Worm (Caenorhabditis elegans): ENCODE measurements around the gene F11C1.7.

F11C1.7 gene

DNA sequence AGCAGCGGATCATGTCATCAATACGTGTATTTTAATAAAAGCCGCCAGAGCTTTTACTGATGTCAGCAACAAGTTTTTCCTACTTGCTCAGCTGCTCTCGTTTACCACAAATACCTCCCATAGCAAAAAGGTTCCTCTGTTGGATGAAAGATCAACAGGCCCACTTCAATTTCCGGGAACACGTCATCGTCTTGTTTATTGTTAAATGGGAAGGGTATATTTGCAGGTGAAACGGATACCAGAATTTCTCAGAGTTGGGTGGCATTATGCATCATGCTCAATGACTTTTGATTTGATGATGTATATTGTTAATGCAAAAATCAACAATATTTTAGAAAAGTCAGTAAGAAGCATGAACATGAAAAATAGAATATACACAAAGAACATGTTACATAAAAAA lies 38.0 kb upstream of the F11C1.7 start (continued):
- TF ChIP-seq K12H6.12 (tag; optimal IDR thresholded peaks at IDR 0.05), result no peak

DNA sequence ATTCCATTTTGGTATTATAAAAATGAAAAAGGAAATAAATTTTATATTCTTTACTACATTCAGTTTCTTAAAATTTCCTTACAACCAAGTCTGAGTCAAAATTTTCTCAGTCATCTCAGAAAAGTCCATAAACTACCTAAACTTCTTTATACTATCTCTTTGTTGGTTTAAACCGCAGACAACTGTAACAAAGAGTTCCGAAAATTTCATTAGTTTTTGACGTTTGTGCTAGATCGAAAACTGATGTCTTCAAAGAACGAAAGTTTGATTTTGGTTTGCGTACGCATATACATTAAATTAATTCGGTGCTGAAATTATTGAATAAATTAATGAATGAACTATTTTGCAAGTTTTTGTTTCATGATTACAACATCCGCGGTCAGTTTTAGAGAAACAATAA lies 30.2 kb upstream of the F11C1.7 start:
- TF ChIP-seq ztf-22 (GFP tag; optimal IDR thresholded peaks at IDR 0.05) (no peak), F39B2.1 (GFP tag; IDR thresholded peaks at IDR 0.05) (no peak), ceh-79 (tag; optimal IDR thresholded peaks at IDR 0.05) (no peak), snpc-1.3 (tag; optimal IDR thresholded peaks at IDR 0.05; ENCODE audit: insufficient read depth) (no peak), hmg-1.2 (GFP tag; IDR thresholded peaks at IDR 0.05) (no peak), F49E8.2 (tag; optimal IDR thresholded peaks at IDR 0.05; ENCODE audit: insufficient read depth) (no peak), repo-1 (tag; optimal IDR thresholded peaks at IDR 0.05) (no peak), tbx-9 (tag; optimal IDR thresholded peaks at IDR 0.05; ENCODE audit: borderline replicate concordance) (no peak), dox-1 (GFP tag; IDR thresholded peaks at IDR 0.05) (no peak), zim-3 (tag; optimal IDR thresholded peaks at IDR 0.05) (no peak), egl-44 (GFP tag; IDR thresholded peaks at IDR 0.05) (no peak), Y53G8AR.9 (GFP tag; conservative IDR thresholded peaks at IDR 0.05) (no peak), F23B12.7 (tag; optimal IDR thresholded peaks at IDR 0.05; ENCODE audit: insufficient read depth) (no peak), cebp-1 (GFP tag; IDR thresholded peaks at IDR 0.05) (no peak), cebp-1 (tag; optimal IDR thresholded peaks at IDR 0.05) (no peak), pbrm-1 (GFP tag; IDR thresholded peaks at IDR 0.05) (no peak), hlh-26 (GFP tag; conservative IDR thresholded peaks at IDR 0.05) (no peak), akir-1 (GFP tag; optimal IDR thresholded peaks at IDR 0.05) (no peak), fkh-3 (tag; optimal IDR thresholded peaks at IDR 0.05) (no peak), Y95B8A.8 (GFP tag; IDR thresholded peaks at IDR 0.05) (no peak), nhr-179 (tag; optimal IDR thresholded peaks at IDR 0.05) (no peak)

DNA sequence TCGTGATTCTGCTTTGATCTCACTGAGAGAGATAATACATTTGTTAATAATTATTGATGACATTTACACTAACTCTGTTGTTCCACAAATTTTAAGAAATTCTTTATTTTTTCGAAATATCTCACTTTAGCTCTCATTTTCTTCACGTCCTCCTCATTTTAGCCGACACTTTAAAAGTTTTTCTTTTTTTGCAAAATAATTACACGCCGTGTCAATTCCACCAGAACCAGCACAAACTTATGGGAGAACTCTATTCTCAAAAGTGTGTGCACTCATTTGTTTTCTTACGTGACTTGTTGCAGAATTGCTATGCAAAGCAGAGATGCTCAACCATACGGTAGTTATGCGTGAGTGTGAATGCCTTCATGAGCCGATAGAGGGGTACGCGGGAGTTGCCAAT lies 24.0 kb upstream of the F11C1.7 start, which contains the start of gene frpr-2:
Gene frpr-2, plus strand, starts transcription at position 301 of the 400 bp plus-strand sequence.
- no peak for TF ChIP-seq lin-35 (GFP tag; optimal IDR thresholded peaks at IDR 0.05)
- no peak for TF ChIP-seq zfh-2 (GFP tag; conservative IDR thresholded peaks at IDR 0.05)
- no peak for TF ChIP-seq snpc-1.3 (tag; optimal IDR thresholded peaks at IDR 0.05; ENCODE audit: insufficient read depth)
- TF ChIP-seq sea-2 (GFP tag; IDR thresholded peaks at IDR 0.05), result no peak
- TF ChIP-seq nhr-80 (tag; optimal IDR thresholded peaks at IDR 0.05), result no peak
- TF ChIP-seq K11D2.4 (GFP tag; IDR thresholded peaks at IDR 0.05), result no peak
- no peak for TF ChIP-seq hsf-1 (GFP tag; IDR thresholded peaks at IDR 0.05)
- TF ChIP-seq egrh-3 (GFP tag; IDR thresholded peaks at IDR 0.05), result no peak
- TF ChIP-seq ceh-100 (GFP tag; IDR thresholded peaks at IDR 0.05), result no peak
- no peak for TF ChIP-seq aptf-2 (GFP tag; conservative IDR thresholded peaks at IDR 0.05)
- TF ChIP-seq atf-7 (tag; optimal IDR thresholded peaks at IDR 0.05), result no peak

DNA sequence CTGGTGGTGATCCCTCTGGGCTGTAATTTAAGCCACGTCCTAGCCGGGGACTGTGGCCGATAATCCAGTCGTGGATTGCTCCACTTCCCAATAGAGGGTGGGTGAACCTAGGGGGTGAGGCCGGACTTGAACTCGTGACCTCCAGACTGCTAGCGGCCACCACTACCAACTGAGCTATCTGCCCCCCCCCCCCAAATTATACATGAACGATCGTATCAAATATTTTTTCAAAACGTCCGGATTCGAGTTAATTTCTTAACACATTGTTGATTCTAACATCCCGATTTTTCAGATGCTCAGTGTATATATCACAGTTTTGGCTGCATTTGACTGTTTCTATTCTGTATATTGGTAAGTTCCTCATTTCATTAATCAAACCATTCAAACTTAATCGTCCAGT lies 22.1 kb upstream of the F11C1.7 start:
- TF ChIP-seq rpc-1 (optimal IDR thresholded peaks at IDR 0.05) (peak; percentile 3), rpc-1 (tag; optimal IDR thresholded peaks at IDR 0.05) (peak; percentile 56)

DNA sequence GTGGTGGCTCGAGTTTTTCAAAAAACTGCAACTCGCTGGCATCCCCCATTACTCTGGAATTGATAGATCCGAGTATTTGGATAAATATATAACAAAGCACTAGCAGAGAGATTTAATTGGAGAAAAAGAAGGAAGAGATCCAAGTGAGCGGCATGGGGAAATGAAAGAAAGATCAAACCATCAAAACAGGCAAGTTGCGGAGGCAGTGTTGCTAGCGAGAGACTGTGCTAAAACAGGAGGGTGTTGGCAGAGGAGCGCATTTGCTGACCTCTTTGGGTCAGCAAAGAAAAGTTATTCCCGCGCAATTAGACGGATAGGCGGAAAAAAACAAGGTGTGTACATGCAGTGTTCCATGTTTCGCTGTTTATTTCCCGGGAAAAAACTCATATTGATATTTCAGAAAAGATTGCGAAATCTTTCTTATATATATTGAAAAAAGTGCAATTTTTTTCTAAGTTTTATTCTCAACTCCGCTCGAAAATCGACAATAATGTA lies 13.5 kb upstream of the F11C1.7 start, which contains the start of gene ppk-3:
Gene ppk-3, minus strand, starts transcription at position 51 of the 495 bp plus-strand sequence.
- no peak for TF ChIP-seq ztf-26 (tag; optimal IDR thresholded peaks at IDR 0.05)
- no peak for TF ChIP-seq ekl-4 (GFP tag; IDR thresholded peaks at IDR 0.05)
- peak; percentile 30; the same call in 1 of the 2 replicates for TF ChIP-seq madf-6 (GFP tag; IDR thresholded peaks at IDR 0.05)
- TF ChIP-seq mel-28 (tag; optimal IDR thresholded peaks at IDR 0.05; ENCODE audit: borderline replicate concordance), result no peak
- TF ChIP-seq F22D6.2 (tag; optimal IDR thresholded peaks at IDR 0.05), result no peak
- TF ChIP-seq sptf-2 (GFP tag; optimal IDR thresholded peaks at IDR 0.05), result no peak
- peak; percentile 55; the same call in 1 of the 2 replicates for TF ChIP-seq zfh-2 (GFP tag; conservative IDR thresholded peaks at IDR 0.05)
- no peak for TF ChIP-seq B0261.1 (tag; optimal IDR thresholded peaks at IDR 0.05)
- TF ChIP-seq mcd-1 (GFP tag; IDR thresholded peaks at IDR 0.05), result peak; percentile 97
- no peak for TF ChIP-seq ztf-18 (tag; optimal IDR thresholded peaks at IDR 0.05)
- TF ChIP-seq attf-3 (GFP tag; conservative IDR thresholded peaks at IDR 0.05), result 0 out of 2 replicates have a peak, but pooled peaks have one; percentile 12
- no peak for TF ChIP-seq F55B11.4 (tag; optimal IDR thresholded peaks at IDR 0.05; ENCODE audit: borderline replicate concordance, insufficient read depth)

Measured in whole organism, young adult.